Fruit fly (Drosophila melanogaster) Kc167 (cell line): ENCODE data around the gene Obp83a.

ENCODE experiments used
- Myc ChIP-seq: fragments of >200 bp; optimal IDR thresholded peaks from 2 replicates; lab custom pipeline; 2017; ENCODE audit warnings: missing external identifiers
- Sin3A ChIP-seq: fragments of >200 bp; optimal IDR thresholded peaks from 2 replicates; lab custom pipeline; 2018; ENCODE audit warnings: missing external identifiers
- h ChIP-seq: fragments of >200 bp; optimal IDR thresholded peaks from 3 replicates; lab custom pipeline; 2018; ENCODE audit warnings: missing external identifiers
- insv ChIP-seq: fragments of >200 bp; optimal IDR thresholded peaks from 3 replicates; lab custom pipeline; 2018; ENCODE audit warnings: missing external identifiers
- psq ChIP-seq: fragments of >200 bp; optimal IDR thresholded peaks from 2 replicates; lab custom pipeline; 2017; ENCODE audit warnings: missing external identifiers
- ttk ChIP-seq: sonication (Bioruptor generic); optimal IDR thresholded peaks from 2 replicates; lab custom pipeline; 2017; ENCODE audit warnings: missing external identifiers

Obp83a gene

dm6 chr3R:5960887-5961286 is 14.2 kb downstream of the Obp83a start, which contains the start of gene CG11373:
CG11373 (minus strand) TSS chr3R:5960987.
- TF ChIP-seq insv = no peak
- no peak for TF ChIP-seq Sin3A (lab: Kevin White, UChicago)
- no peak for TF ChIP-seq ttk (lab: Kevin White, UChicago)
- no peak for TF ChIP-seq Myc (lab: Kevin White, UChicago)
- TF ChIP-seq psq (lab: Kevin White, UChicago) = no peak
- TF ChIP-seq h (lab: Kevin White, UChicago) = no peak

dm6 chr3R:5959382-5959781 is 15.7 kb downstream of the Obp83a start, which contains the start of gene side-III:
side-III (minus strand) TSS chr3R:5959555.
- TF ChIP-seq psq (lab: Kevin White, UChicago) (no peak), Sin3A (lab: Kevin White, UChicago) (no peak), insv (no peak), h (lab: Kevin White, UChicago) (no peak), Myc (lab: Kevin White, UChicago) (no peak), ttk (lab: Kevin White, UChicago) (no peak)

DNA sequence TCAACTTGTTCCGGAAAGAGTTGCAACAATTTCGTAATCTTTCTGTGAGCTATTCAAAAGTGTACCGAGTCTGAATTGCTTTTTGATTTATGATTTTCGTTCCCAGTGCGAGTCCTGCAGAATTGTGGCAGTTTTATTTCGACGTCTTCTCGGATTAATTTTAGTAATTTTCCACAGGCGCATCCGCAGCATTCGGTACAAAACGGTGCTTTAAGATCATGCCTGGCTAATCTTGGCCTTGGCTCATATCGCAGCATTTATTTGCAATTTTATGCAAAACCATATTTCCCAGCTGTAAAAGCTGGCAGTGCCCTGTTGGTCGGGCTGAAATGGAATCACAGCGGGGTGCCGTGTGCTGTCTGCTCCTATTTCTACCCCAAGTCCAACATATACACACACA is 37.3 kb downstream of the Obp83a start:
- TF ChIP-seq Sin3A (lab: Kevin White, UChicago) (no peak), h (lab: Kevin White, UChicago) (no peak), insv (no peak), psq (lab: Kevin White, UChicago) (no peak), ttk (lab: Kevin White, UChicago) (no peak), Myc (lab: Kevin White, UChicago) (no peak)

- no peak for TF ChIP-seq psq (lab: Kevin White, UChicago)
- no peak for TF ChIP-seq h (lab: Kevin White, UChicago)
- no peak for TF ChIP-seq Myc (lab: Kevin White, UChicago)
- no peak for TF ChIP-seq insv
- TF ChIP-seq ttk (lab: Kevin White, UChicago) = no peak
- no peak for TF ChIP-seq Sin3A (lab: Kevin White, UChicago)
Observed at dm6 chr3R:5927841-5928240, 47.2 kb downstream of the Obp83a start.

DNA sequence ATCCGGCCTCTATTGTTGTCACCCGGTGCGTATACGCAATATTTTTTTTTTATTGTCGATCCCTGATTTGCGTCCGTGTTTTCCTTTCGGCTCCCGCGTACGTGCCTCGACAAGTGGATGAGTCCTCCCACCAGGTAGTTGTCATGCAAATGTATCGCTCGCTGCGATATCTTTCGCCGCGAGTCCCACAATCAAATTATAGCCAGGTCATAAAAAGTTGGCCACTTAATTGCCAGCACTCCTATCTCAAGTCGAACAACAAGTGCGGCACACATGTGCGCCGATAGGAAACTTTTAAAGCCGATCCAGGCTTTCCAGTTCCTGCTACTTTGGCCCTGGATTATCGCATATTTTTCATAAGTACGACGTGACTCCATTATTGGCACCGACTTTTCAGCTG is 50.4 kb downstream of the Obp83a start:
- no peak for TF ChIP-seq h (lab: Kevin White, UChicago)
- TF ChIP-seq Sin3A (lab: Kevin White, UChicago) = no peak
- no peak for TF ChIP-seq ttk (lab: Kevin White, UChicago)
- no peak for TF ChIP-seq insv
- TF ChIP-seq Myc (lab: Kevin White, UChicago) = no peak
- TF ChIP-seq psq (lab: Kevin White, UChicago) = no peak
